Fruit fly (Drosophila melanogaster) whole organism, adult: ENCODE data around the gene Hsp68.

Source experiments
- CG14711 ChIP-seq: fragments of 200-800 bp; sonication (Bioruptor generic); optimal IDR thresholded peaks from 2 replicates; lab custom pipeline; 2018; ENCODE audit warnings: missing biosample characterization, mild to moderate bottlenecking, missing genetic modification characterization, moderate library complexity
- CG1620 ChIP-seq: fragments of 200-800 bp; sonication (Bioruptor generic); optimal IDR thresholded peaks from 2 replicates; lab custom pipeline; 2016; ENCODE audit warnings: missing biosample characterization, missing genetic modification characterization
- pad ChIP-seq: fragments of 200-800 bp; sonication (Bioruptor generic); optimal IDR thresholded peaks from 3 replicates; lab custom pipeline; 2017; ENCODE audit warnings: missing biosample characterization, missing genetic modification characterization, mild to moderate bottlenecking, moderate library complexity, missing genetic modification reagents

- TF ChIP-seq CG14711: no peak
- TF ChIP-seq CG1620 (GFP tag; lab: Kevin White, UChicago): no peak
- TF ChIP-seq pad (GFP tag; lab: Kevin White, UChicago): no peak
These were observed 42.5 kb downstream of the Hsp68 start for dm6 chr3R:24014600-24014999.
